Worm (Caenorhabditis elegans): Measurements from ENCODE around the gene cas-1.

DNA sequence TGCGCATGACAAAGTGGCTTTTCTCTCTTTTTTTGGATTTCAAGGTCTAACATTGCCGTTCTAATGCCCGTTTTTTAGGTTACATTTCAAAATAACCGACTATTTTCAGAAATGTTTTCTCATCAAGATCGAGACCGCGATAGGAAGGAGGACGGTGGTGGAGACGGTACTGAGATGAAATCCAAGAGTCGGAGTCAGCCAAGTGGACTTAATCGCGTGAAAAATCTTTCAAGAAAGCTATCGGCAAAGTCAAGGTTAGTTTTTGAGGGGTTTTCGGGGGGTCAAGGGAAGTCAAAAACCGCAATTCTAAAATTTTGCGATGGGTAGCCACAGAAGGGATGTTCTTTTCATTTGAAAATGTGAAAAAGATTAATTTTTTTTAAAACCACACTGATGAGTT is 17.5 kb downstream of the cas-1 start, which contains the start of gene aak-2:
- no peak for TF ChIP-seq nhr-77 (tag; optimal IDR thresholded peaks at IDR 0.05)
- TF ChIP-seq nhr-28 (tag; optimal IDR thresholded peaks at IDR 0.05), result no peak

Measured in whole organism, L3 larva.